Worm (Caenorhabditis elegans) whole organism, L2 larva: ENCODE data around the gene T07A9.15.

Experiments used
- egl-27 ChIP-seq: sonication (generic microtip); optimal IDR thresholded peaks from 3 replicates; lab custom pipeline; 2017; ENCODE audit warnings: missing biosample characterization, missing genetic modification reagents, missing genetic modification characterization
- elt-1 ChIP-seq: fragments of 150-350 bp; optimal IDR thresholded peaks from 2 replicates; lab custom pipeline; 2014; ENCODE audit warnings: missing biosample characterization, missing genetic modification characterization
- fos-1 ChIP-seq: fragments of 150-350 bp; optimal IDR thresholded peaks from 2 replicates; lab custom pipeline; 2014; ENCODE audit warnings: missing biosample characterization, missing genetic modification characterization
- lsy-2 ChIP-seq, 2 experiments: fragments of 150-350 bp in 1 of 2; sonication (generic microtip) in 1 of 2; optimal IDR thresholded peaks; 2 replicates each; lab custom pipeline; 2014 to 2017; ENCODE audit warnings: missing biosample characterization in 2 of 2, missing genetic modification characterization in 2 of 2
- mdl-1 ChIP-seq, 2 experiments: fragments of 150-350 bp in 1 of 2; sonication (generic microtip) in 1 of 2; optimal IDR thresholded peaks; 2 replicates each; lab custom pipeline; 2017; ENCODE audit warnings: missing biosample characterization in 2 of 2, missing genetic modification characterization in 2 of 2
- nhr-12 ChIP-seq: fragments of 150-350 bp; optimal IDR thresholded peaks from 2 replicates; lab custom pipeline; 2014; ENCODE audit warnings: missing biosample characterization, missing genetic modification characterization
- zag-1 ChIP-seq: fragments of 150-350 bp; optimal IDR thresholded peaks from 2 replicates; lab custom pipeline; 2014; ENCODE audit warnings: missing biosample characterization, missing genetic modification characterization

DNA sequence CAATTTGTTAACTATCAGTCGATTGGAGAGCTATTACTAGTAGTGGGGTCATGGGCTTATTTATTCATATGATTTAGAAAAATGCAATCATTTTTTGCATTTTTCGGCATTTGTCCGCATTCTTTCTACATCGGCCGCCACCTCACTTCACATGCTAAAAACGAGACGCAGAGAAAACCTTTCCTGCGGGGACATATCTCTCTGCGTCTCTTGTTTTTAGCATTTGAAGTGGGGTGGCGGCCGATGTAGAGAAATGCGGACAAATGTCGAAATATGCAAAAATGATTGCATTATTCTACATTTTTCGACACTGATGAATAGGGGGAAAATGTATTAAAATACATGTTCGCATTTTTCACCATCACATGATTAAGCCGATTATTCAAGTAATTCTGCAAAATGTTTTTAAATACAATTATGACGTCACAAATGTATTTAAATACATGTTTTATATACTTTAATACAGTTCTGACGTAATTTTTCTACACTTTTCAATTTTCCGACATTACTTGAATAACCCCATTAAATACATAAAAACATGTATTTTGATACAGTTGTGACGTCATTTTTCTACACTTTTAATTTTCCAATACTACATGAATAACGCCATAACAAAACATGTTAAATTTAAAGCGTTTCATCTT, 21.1 kb downstream of the T07A9.15 start:
- TF ChIP-seq mdl-1 (tag; optimal IDR thresholded peaks at IDR 0.05; lab: Kevin White, UChicago) (no peak), elt-1 (tag; lab: Kevin White, UChicago) (no peak), nhr-12 (tag; lab: Kevin White, UChicago) (no peak), zag-1 (tag; lab: Kevin White, UChicago) (no peak), fos-1 (tag; lab: Kevin White, UChicago) (no peak), lsy-2 (tag; optimal IDR thresholded peaks at IDR 0.05; lab: Kevin White, UChicago) (no peak), egl-27 (tag; lab: Kevin White, UChicago) (no peak)
